Worm (Caenorhabditis elegans) whole organism, late embryonic: ENCODE data around the gene hot-7.
A peak's percentile ranks its signal among the peaks of the same experiment; 100 is the strongest.

ENCODE experiments used
- C08G9.2 ChIP-seq: sonication (generic microtip); optimal IDR thresholded peaks from 2 replicates; lab custom pipeline; 2016; ENCODE audit warnings: mild to moderate bottlenecking, missing genetic modification characterization, moderate library complexity, missing compliant biosample characterization
- C38D4.7 ChIP-seq: fragments of 200-800 bp; sonication (Bioruptor generic); optimal IDR thresholded peaks from 2 replicates; lab custom pipeline; 2018; ENCODE audit warnings: mild to moderate bottlenecking, missing genetic modification characterization, moderate library complexity, missing compliant biosample characterization
- F13H6.1 ChIP-seq: sonication (generic microtip); optimal IDR thresholded peaks from 2 replicates; lab custom pipeline; 2016; ENCODE audit warnings: missing genetic modification characterization, missing compliant biosample characterization
- K02D7.2 ChIP-seq: sonication (generic microtip); optimal IDR thresholded peaks from 2 replicates; lab custom pipeline; 2017; ENCODE audit warnings: mild to moderate bottlenecking, missing genetic modification characterization, missing compliant biosample characterization
- T23F11.4 ChIP-seq: fragments of 200-800 bp; sonication (Bioruptor generic); optimal IDR thresholded peaks from 2 replicates; lab custom pipeline; 2018; ENCODE audit warnings: mild to moderate bottlenecking, missing genetic modification characterization, missing compliant biosample characterization
- ama-1 ChIP-seq: fragments of 150-350 bp; optimal IDR thresholded peaks from 2 replicates; lab custom pipeline; 2014
- ceh-18 ChIP-seq: sonication (generic microtip); optimal IDR thresholded peaks from 2 replicates; lab custom pipeline; 2016; ENCODE audit warnings: missing genetic modification characterization, missing compliant biosample characterization
- ceh-2 ChIP-seq: sonication (generic microtip); optimal IDR thresholded peaks from 2 replicates; lab custom pipeline; 2016; ENCODE audit warnings: missing genotype, missing genetic modification characterization, missing compliant biosample characterization
- ceh-30 ChIP-seq: fragments of 150-350 bp; optimal IDR thresholded peaks from 2 replicates; lab custom pipeline; 2014; ENCODE audit warnings: missing biosample characterization, missing genetic modification characterization
- ceh-31 ChIP-seq: sonication (generic microtip); optimal IDR thresholded peaks from 2 replicates; lab custom pipeline; 2016; ENCODE audit warnings: missing genetic modification characterization, missing compliant biosample characterization
- ceh-34 ChIP-seq: sonication (generic microtip); optimal IDR thresholded peaks from 2 replicates; lab custom pipeline; 2016; ENCODE audit warnings: mild to moderate bottlenecking, missing genetic modification characterization, missing compliant biosample characterization
- ceh-45 ChIP-seq: fragments of 200-800 bp; sonication (Bioruptor generic); IDR thresholded peaks from 2 replicates; pipeline ENCODE4 v1.3.6; 2022; ENCODE audit warnings: missing genetic modification reagents, missing genetic modification characterization, missing compliant biosample characterization
- ceh-48 ChIP-seq: sonication (generic microtip); optimal IDR thresholded peaks from 2 replicates; lab custom pipeline; 2016; ENCODE audit warnings: missing genetic modification characterization, inconsistent platforms, missing compliant biosample characterization
- ceh-9 ChIP-seq: sonication (generic microtip); optimal IDR thresholded peaks from 2 replicates; lab custom pipeline; 2016; ENCODE audit warnings: mild to moderate bottlenecking, missing genetic modification characterization, inconsistent platforms, missing compliant biosample characterization
- che-1 ChIP-seq: sonication (generic microtip); optimal IDR thresholded peaks from 2 replicates; lab custom pipeline; 2016; ENCODE audit warnings: mild to moderate bottlenecking, missing genetic modification characterization, missing compliant biosample characterization
- dmd-4 ChIP-seq: sonication (generic microtip); optimal IDR thresholded peaks from 2 replicates; lab custom pipeline; 2016; ENCODE audit warnings: borderline replicate concordance, missing genetic modification characterization, missing compliant biosample characterization
- dve-1 ChIP-seq: sonication (generic microtip); optimal IDR thresholded peaks from 2 replicates; lab custom pipeline; 2017; ENCODE audit warnings: antibody characterized with exemption, mild to moderate bottlenecking, missing genetic modification characterization, missing compliant biosample characterization
- elt-2 ChIP-seq: sonication (generic microtip); optimal IDR thresholded peaks from 2 replicates; lab custom pipeline; 2016; ENCODE audit warnings: missing genetic modification reagents, missing genetic modification characterization, missing compliant biosample characterization
- elt-4 ChIP-seq: sonication (generic microtip); optimal IDR thresholded peaks from 2 replicates; lab custom pipeline; 2016; ENCODE audit warnings: missing genetic modification characterization, missing compliant biosample characterization
- ets-4 ChIP-seq: sonication (generic microtip); optimal IDR thresholded peaks from 2 replicates; lab custom pipeline; 2016; ENCODE audit warnings: missing genetic modification characterization, missing compliant biosample characterization
- fax-1 ChIP-seq: sonication (generic microtip); optimal IDR thresholded peaks from 2 replicates; lab custom pipeline; 2016; ENCODE audit warnings: missing genotype, missing genetic modification characterization, missing compliant biosample characterization
- fkh-10 ChIP-seq: fragments of 150-350 bp; optimal IDR thresholded peaks from 2 replicates; lab custom pipeline; 2014; ENCODE audit warnings: missing biosample characterization, missing genetic modification reagents, missing genetic modification characterization
- fkh-6 ChIP-seq: sonication (generic microtip); optimal IDR thresholded peaks from 2 replicates; lab custom pipeline; 2016; ENCODE audit warnings: missing genetic modification characterization, missing compliant biosample characterization
- gmeb-2 ChIP-seq: sonication (generic microtip); optimal IDR thresholded peaks from 2 replicates; lab custom pipeline; 2016; ENCODE audit warnings: missing genetic modification characterization, inconsistent platforms, missing compliant biosample characterization
- hlh-15 ChIP-seq: sonication (generic microtip); optimal IDR thresholded peaks from 2 replicates; lab custom pipeline; 2016; ENCODE audit warnings: missing genetic modification characterization, missing compliant biosample characterization
- hlh-30 ChIP-seq: sonication (generic microtip); optimal IDR thresholded peaks from 2 replicates; lab custom pipeline; 2017; ENCODE audit warnings: antibody characterized with exemption, missing genetic modification characterization, missing compliant biosample characterization; ENCODE audit not compliant: insufficient read depth
- hlh-8 ChIP-seq: sonication (generic microtip); optimal IDR thresholded peaks from 2 replicates; lab custom pipeline; 2016; ENCODE audit warnings: missing genotype, missing genetic modification characterization, missing compliant biosample characterization
- lin-11 ChIP-seq: fragments of 200-800 bp; sonication (Bioruptor generic); optimal IDR thresholded peaks from 2 replicates; lab custom pipeline; 2018; ENCODE audit warnings: mild to moderate bottlenecking, missing genetic modification characterization, missing compliant biosample characterization
- madf-2 ChIP-seq: sonication (generic microtip); optimal IDR thresholded peaks from 2 replicates; lab custom pipeline; 2017; ENCODE audit warnings: missing genetic modification characterization, missing compliant biosample characterization
- nfya-1 ChIP-seq: sonication (generic microtip); optimal IDR thresholded peaks from 2 replicates; lab custom pipeline; 2017; ENCODE audit warnings: missing genetic modification characterization, mild to moderate bottlenecking, missing compliant biosample characterization, antibody characterized with exemption, moderate library complexity
- nhr-11 ChIP-seq: fragments of 150-350 bp; optimal IDR thresholded peaks from 2 replicates; lab custom pipeline; 2014; ENCODE audit warnings: missing biosample characterization, missing genetic modification characterization
- nhr-232 ChIP-seq: sonication (generic microtip); optimal IDR thresholded peaks from 2 replicates; lab custom pipeline; 2016; ENCODE audit warnings: missing genetic modification characterization, missing compliant biosample characterization
- odd-2 ChIP-seq: sonication (generic microtip); optimal IDR thresholded peaks from 2 replicates; lab custom pipeline; 2017; ENCODE audit warnings: antibody characterized with exemption, mild to moderate bottlenecking, missing genetic modification characterization, missing compliant biosample characterization
- pax-1 ChIP-seq: fragments of 150-350 bp; optimal IDR thresholded peaks from 2 replicates; lab custom pipeline; 2014; ENCODE audit warnings: missing biosample characterization, missing genetic modification characterization
- pha-2 ChIP-seq: sonication (generic microtip); optimal IDR thresholded peaks from 2 replicates; lab custom pipeline; 2017; ENCODE audit warnings: mild to moderate bottlenecking, missing genetic modification characterization, missing compliant biosample characterization
- pha-4 ChIP-seq: fragments of 150-350 bp; optimal IDR thresholded peaks from 2 replicates; lab custom pipeline; 2018; ENCODE audit warnings: missing biosample characterization, missing genetic modification reagents, missing genetic modification characterization
- pqm-1 ChIP-seq: sonication (generic microtip); optimal IDR thresholded peaks from 2 replicates; lab custom pipeline; 2016; ENCODE audit warnings: missing genetic modification characterization, missing compliant biosample characterization
- ref-2 ChIP-seq: sonication (generic microtip); optimal IDR thresholded peaks from 2 replicates; lab custom pipeline; 2016; ENCODE audit warnings: missing genetic modification characterization, missing compliant biosample characterization
- rnt-1 ChIP-seq: sonication (generic microtip); optimal IDR thresholded peaks from 2 replicates; lab custom pipeline; 2016; ENCODE audit warnings: missing genetic modification characterization, missing compliant biosample characterization
- sdc-2 ChIP-seq: sonication (generic microtip); optimal IDR thresholded peaks from 2 replicates; lab custom pipeline; 2016; ENCODE audit warnings: missing genotype, missing genetic modification characterization, missing compliant biosample characterization
- sox-2 ChIP-seq: fragments of 200-800 bp; sonication (Bioruptor generic); IDR thresholded peaks from 2 replicates; pipeline ENCODE4 v1.3.6; 2022; ENCODE audit warnings: missing genetic modification reagents, missing genetic modification characterization, missing compliant biosample characterization
- sox-4 ChIP-seq: sonication (generic microtip); optimal IDR thresholded peaks from 2 replicates; lab custom pipeline; 2017; ENCODE audit warnings: mild to moderate bottlenecking, missing genetic modification characterization, inconsistent platforms, missing compliant biosample characterization
- syd-9 ChIP-seq: sonication (generic microtip); optimal IDR thresholded peaks from 2 replicates; lab custom pipeline; 2016; ENCODE audit warnings: mild to moderate bottlenecking, missing genetic modification characterization, moderate library complexity, missing compliant biosample characterization
- tbx-2 ChIP-seq: sonication (generic microtip); optimal IDR thresholded peaks from 2 replicates; lab custom pipeline; 2016; ENCODE audit warnings: missing genetic modification characterization, missing compliant biosample characterization
- tbx-7 ChIP-seq: sonication (generic microtip); optimal IDR thresholded peaks from 2 replicates; lab custom pipeline; 2016; ENCODE audit warnings: missing genotype, missing genetic modification characterization, missing compliant biosample characterization
- unc-3 ChIP-seq, 2 experiments: fragments of 200-800 bp in 1 of 2; sonication (Bioruptor generic) in 1 of 2; sonication (generic microtip) in 1 of 2; conservative IDR thresholded peaks in 1 of 2; optimal IDR thresholded peaks in 1 of 2; 2 replicates each; pipeline versions ENCODE4 v1.3.6 to Lab custom; 2016 to 2022; ENCODE audit warnings: missing compliant biosample characterization in 2 of 2, missing genetic modification characterization in 2 of 2, missing genetic modification reagents in 1 of 2
- unc-42 ChIP-seq: sonication (generic microtip); optimal IDR thresholded peaks from 2 replicates; lab custom pipeline; 2016; ENCODE audit warnings: missing genotype, missing genetic modification characterization, missing compliant biosample characterization
- unc-55 ChIP-seq: sonication (generic microtip); optimal IDR thresholded peaks from 2 replicates; lab custom pipeline; 2017; ENCODE audit warnings: missing biosample characterization, missing genetic modification reagents, missing genetic modification characterization
- ztf-16 ChIP-seq: sonication (generic microtip); optimal IDR thresholded peaks from 2 replicates; lab custom pipeline; 2017; ENCODE audit warnings: missing genetic modification characterization, missing compliant biosample characterization

hot-7 gene

ce11 chrII:14243503-14243902, 32.3 kb downstream of the hot-7 start, which contains the start of gene jmjd-2:
Gene jmjd-2, minus strand, starts transcription at chrII:14243603.
- TF ChIP-seq nhr-232 (no peak), pha-2 (tag; lab: Kevin White, UChicago) (no peak), sdc-2 (no peak), ceh-45 (GFP tag; lab: Robert Waterston, UW) (no peak), tbx-7 (tag; lab: Kevin White, UChicago) (no peak), ceh-30 (tag; lab: Kevin White, UChicago) (no peak), F13H6.1 (tag; lab: Kevin White, UChicago) (no peak)

- peak; percentile 41 for TF ChIP-seq ceh-31 (tag; lab: Kevin White, UChicago)
- TF ChIP-seq ceh-2 (tag; lab: Kevin White, UChicago) = peak; percentile 4
- no peak for TF ChIP-seq ztf-16
- peak; percentile 28 for TF ChIP-seq tbx-2 (tag; lab: Kevin White, UChicago)
- peak; percentile 37 for TF ChIP-seq ets-4
- peak; percentile 66 for TF ChIP-seq unc-55 (GFP tag; lab: Kevin White, UChicago)
- no peak for TF ChIP-seq K02D7.2 (tag; lab: Kevin White, UChicago)
- no peak for TF ChIP-seq elt-4 (tag; lab: Kevin White, UChicago)
- TF ChIP-seq che-1 (tag; lab: Kevin White, UChicago) = no peak
- TF ChIP-seq C08G9.2 (tag; lab: Kevin White, UChicago) = no peak
- TF ChIP-seq nhr-232 = no peak
- no peak for TF ChIP-seq hlh-15 (tag; lab: Kevin White, UChicago)
- TF ChIP-seq C38D4.7 (GFP tag; lab: Kevin White, UChicago) = no peak
- peak; percentile 62 for TF ChIP-seq nfya-1 (tag; lab: Kevin White, UChicago)
- no peak for TF ChIP-seq fax-1
- no peak for TF ChIP-seq nhr-11 (tag; lab: Kevin White, UChicago)
- no peak for TF ChIP-seq ceh-34 (tag; lab: Kevin White, UChicago)
- TF ChIP-seq ama-1 = no peak
- TF ChIP-seq syd-9 (tag; lab: Kevin White, UChicago) = no peak
- TF ChIP-seq ceh-9 (tag; lab: Kevin White, UChicago) = no peak
- TF ChIP-seq T23F11.4 (GFP tag; lab: Kevin White, UChicago) = no peak
- no peak for TF ChIP-seq fkh-6 (tag; lab: Kevin White, UChicago)
- peak; percentile 33 for TF ChIP-seq dve-1
- TF ChIP-seq sdc-2 = no peak
- no peak for TF ChIP-seq fkh-10
- TF ChIP-seq odd-2 = no peak
- TF ChIP-seq pqm-1 = no peak
- no peak for TF ChIP-seq rnt-1 (tag; lab: Kevin White, UChicago)
- no peak for TF ChIP-seq sox-4
- TF ChIP-seq hlh-30 (tag; lab: Kevin White, UChicago) = peak; percentile 42
- peak; percentile 45 for TF ChIP-seq pax-1 (tag; lab: Kevin White, UChicago)
- no peak for TF ChIP-seq dmd-4 (tag; lab: Kevin White, UChicago)
- TF ChIP-seq ceh-48 (tag; lab: Kevin White, UChicago) = no peak
- no peak for TF ChIP-seq lin-11
- no peak for TF ChIP-seq gmeb-2 (tag; lab: Kevin White, UChicago)
- no peak for TF ChIP-seq ref-2
- no peak for TF ChIP-seq pha-4 (tag; lab: Kevin White, UChicago)
- no peak for TF ChIP-seq unc-3 (GFP tag; conservative IDR thresholded peaks at IDR 0.05; lab: Robert Waterston, UW)
- TF ChIP-seq unc-3 (tag; optimal IDR thresholded peaks at IDR 0.05; lab: Kevin White, UChicago) = no peak
- peak; percentile 22 for TF ChIP-seq ceh-18 (tag; lab: Kevin White, UChicago)
- no peak for TF ChIP-seq elt-2
- no peak for TF ChIP-seq hlh-8 (tag; lab: Kevin White, UChicago)
- peak; percentile 58 for TF ChIP-seq madf-2 (tag; lab: Kevin White, UChicago)
- peak; percentile 4 for TF ChIP-seq unc-42
- TF ChIP-seq sox-2 (GFP tag; lab: Robert Waterston, UW) = no peak
Measured at ce11 chrII:14244457-14245254, 33.4 kb downstream of the hot-7 start.
